Fruit fly (Drosophila melanogaster) whole organism, prepupa: ENCODE data around the gene CG14826.

Source experiments
- Blimp-1 ChIP-seq: fragments of 200-800 bp; sonication (Bioruptor generic); optimal IDR thresholded peaks from 3 replicates; lab custom pipeline; 2017; ENCODE audit warnings: missing biosample characterization, missing genetic modification characterization, mild to moderate bottlenecking, moderate library complexity, missing genetic modification reagents
- CG10669 ChIP-seq: fragments of 200-800 bp; sonication (Bioruptor generic); optimal IDR thresholded peaks from 3 replicates; lab custom pipeline; 2018; ENCODE audit warnings: missing biosample characterization, mild to moderate bottlenecking, missing genetic modification characterization, moderate library complexity
- CG11294 ChIP-seq: fragments of 200-800 bp; sonication (Bioruptor generic); IDR thresholded peaks from 2 replicates; pipeline ENCODE4 v1.3.6; 2022; ENCODE audit warnings: missing biosample characterization, missing genetic modification characterization
- CG11902 ChIP-seq: fragments of 200-800 bp; sonication (Bioruptor generic); optimal IDR thresholded peaks from 3 replicates; lab custom pipeline; 2016; ENCODE audit warnings: missing biosample characterization, missing genetic modification characterization
- CG3032 ChIP-seq: fragments of 200-800 bp; optimal IDR thresholded peaks from 2 replicates; lab custom pipeline; 2019; ENCODE audit warnings: missing biosample characterization, mild to moderate bottlenecking, missing genetic modification characterization, moderate library complexity
- CG32006 ChIP-seq: fragments of 200-800 bp; sonication (Bioruptor generic); optimal IDR thresholded peaks from 3 replicates; lab custom pipeline; 2017; ENCODE audit warnings: missing biosample characterization, mild to moderate bottlenecking, missing genetic modification characterization
- CG3919 ChIP-seq: fragments of 200-800 bp; sonication (Bioruptor generic); optimal IDR thresholded peaks from 3 replicates; lab custom pipeline; 2016; ENCODE audit warnings: missing biosample characterization, missing genetic modification characterization
- CG6163 ChIP-seq: fragments of 200-800 bp; sonication (Bioruptor generic); IDR thresholded peaks from 3 replicates; pipeline ENCODE4 v1.3.6; 2022; ENCODE audit warnings: missing biosample characterization, missing genetic modification characterization
- CG6854 ChIP-seq: fragments of 200-800 bp; sonication (Bioruptor generic); optimal IDR thresholded peaks from 2 replicates; lab custom pipeline; 2017; ENCODE audit warnings: missing biosample characterization, mild to moderate bottlenecking, missing genetic modification characterization
- CG7368 ChIP-seq: fragments of 200-800 bp; sonication (Bioruptor generic); optimal IDR thresholded peaks from 3 replicates; lab custom pipeline; 2016; ENCODE audit warnings: missing biosample characterization, missing genetic modification characterization
- CG8119 ChIP-seq: fragments of 200-800 bp; sonication (Bioruptor generic); IDR thresholded peaks from 3 replicates; pipeline ENCODE4 v1.3.6; 2022; ENCODE audit warnings: missing biosample characterization, missing genetic modification characterization
- CG8319 ChIP-seq: fragments of 200-800 bp; sonication (Bioruptor generic); optimal IDR thresholded peaks from 3 replicates; lab custom pipeline; 2016; ENCODE audit warnings: missing biosample characterization, missing genetic modification characterization
- CG9139 ChIP-seq: fragments of 200-800 bp; sonication (Bioruptor generic); optimal IDR thresholded peaks from 3 replicates; lab custom pipeline; 2017; ENCODE audit warnings: missing biosample characterization, mild to moderate bottlenecking, missing genetic modification characterization
- Eip75B ChIP-seq: fragments of 200-800 bp; sonication (Bioruptor generic); optimal IDR thresholded peaks from 3 replicates; lab custom pipeline; 2016; ENCODE audit warnings: missing biosample characterization, missing genetic modification characterization
- Eip78C ChIP-seq: fragments of 200-800 bp; sonication (Bioruptor generic); peaks from one replicate; lab custom pipeline; 2016; ENCODE audit warnings: missing biosample characterization, missing genetic modification characterization
- Ets21C ChIP-seq: fragments of 200-800 bp; sonication (Bioruptor generic); optimal IDR thresholded peaks from 3 replicates; lab custom pipeline; 2016; ENCODE audit warnings: missing biosample characterization, missing genetic modification characterization
- Ets96B ChIP-seq: fragments of 200-800 bp; optimal IDR thresholded peaks from 2 replicates; lab custom pipeline; 2019; ENCODE audit warnings: missing biosample characterization, mild to moderate bottlenecking, missing genetic modification characterization, moderate library complexity
- Hr38 ChIP-seq: sonication (Bioruptor generic); optimal IDR thresholded peaks from 2 replicates; lab custom pipeline; 2016; ENCODE audit warnings: missing biosample characterization, missing genetic modification characterization
- Lpt ChIP-seq: fragments of 200-800 bp; sonication (Bioruptor generic); optimal IDR thresholded peaks from 3 replicates; lab custom pipeline; 2016; ENCODE audit warnings: missing biosample characterization, missing genetic modification characterization
- OdsH ChIP-seq: fragments of 200-800 bp; sonication (Bioruptor generic); optimal IDR thresholded peaks from 3 replicates; lab custom pipeline; 2016; ENCODE audit warnings: missing biosample characterization, missing genetic modification characterization
- Smox ChIP-seq: fragments of 200-800 bp; sonication (Bioruptor generic); optimal IDR thresholded peaks from 3 replicates; lab custom pipeline; 2016; ENCODE audit warnings: missing biosample characterization, missing genetic modification characterization
- Sox102F ChIP-seq: fragments of 200-800 bp; sonication (Bioruptor generic); optimal IDR thresholded peaks from 2 replicates; lab custom pipeline; 2016; ENCODE audit warnings: missing biosample characterization, mild to moderate bottlenecking, missing genetic modification characterization
- Sox14 ChIP-seq: fragments of 200-800 bp; sonication (Bioruptor generic); optimal IDR thresholded peaks from 3 replicates; lab custom pipeline; 2016; ENCODE audit warnings: missing biosample characterization, missing genetic modification characterization
- Sox15 ChIP-seq: fragments of 200-800 bp; sonication (Bioruptor generic); optimal IDR thresholded peaks from 3 replicates; lab custom pipeline; 2016; ENCODE audit warnings: missing biosample characterization, missing genetic modification characterization
- acj6 ChIP-seq: fragments of 200-800 bp; sonication (Bioruptor generic); optimal IDR thresholded peaks from 3 replicates; lab custom pipeline; 2016; ENCODE audit warnings: missing biosample characterization, missing genetic modification characterization
- cyc ChIP-seq: fragments of 200-800 bp; sonication (Bioruptor generic); optimal IDR thresholded peaks from 3 replicates; lab custom pipeline; 2016; ENCODE audit warnings: missing biosample characterization, missing genetic modification characterization
- eg ChIP-seq: fragments of 200-800 bp; sonication (Bioruptor generic); IDR thresholded peaks from 3 replicates; pipeline ENCODE4 v1.3.6; 2022; ENCODE audit warnings: missing biosample characterization, missing genetic modification characterization
- fd59A ChIP-seq: fragments of 200-800 bp; sonication (Bioruptor generic); optimal IDR thresholded peaks from 2 replicates; lab custom pipeline; 2017; ENCODE audit warnings: missing biosample characterization, mild to moderate bottlenecking, missing genetic modification characterization, missing genetic modification reagents
- fd85E ChIP-seq: fragments of 200-800 bp; sonication (Bioruptor generic); optimal IDR thresholded peaks from 3 replicates; lab custom pipeline; 2016; ENCODE audit warnings: missing biosample characterization, missing genetic modification characterization
- fkh ChIP-seq: fragments of 200-800 bp; sonication (Bioruptor generic); optimal IDR thresholded peaks from 3 replicates; lab custom pipeline; 2017; ENCODE audit warnings: missing biosample characterization, mild to moderate bottlenecking, missing genetic modification characterization, moderate library complexity
- lz ChIP-seq: fragments of 200-800 bp; sonication (Bioruptor generic); optimal IDR thresholded peaks from 3 replicates; lab custom pipeline; 2016; ENCODE audit warnings: missing biosample characterization, missing genetic modification characterization
- pdm3 ChIP-seq: fragments of 200-800 bp; sonication (Bioruptor generic); optimal IDR thresholded peaks from 3 replicates; lab custom pipeline; 2016; ENCODE audit warnings: missing biosample characterization, missing genetic modification characterization
- ss ChIP-seq, 2 experiments: fragments of 200-800 bp; sonication (Bioruptor generic); optimal IDR thresholded peaks; 2 replicates in 1 of 2; 3 replicates in 1 of 2; lab custom pipeline; 2017 to 2018; ENCODE audit warnings: mild to moderate bottlenecking in 2 of 2, missing biosample characterization in 2 of 2, missing genetic modification characterization in 2 of 2, moderate library complexity in 1 of 2
- svp ChIP-seq: fragments of 200-800 bp; sonication (Bioruptor generic); peaks from one replicate; lab custom pipeline; 2016; ENCODE audit warnings: missing biosample characterization, missing genetic modification characterization
- topi ChIP-seq: fragments of 200-800 bp; sonication (Bioruptor generic); optimal IDR thresholded peaks from 3 replicates; lab custom pipeline; 2016; ENCODE audit warnings: missing biosample characterization, missing genetic modification characterization
- vri ChIP-seq: fragments of 200-800 bp; sonication (Bioruptor generic); optimal IDR thresholded peaks from 3 replicates; lab custom pipeline; 2016; ENCODE audit warnings: missing biosample characterization, mild to moderate bottlenecking, missing genetic modification characterization

Gene CG14826

DNA sequence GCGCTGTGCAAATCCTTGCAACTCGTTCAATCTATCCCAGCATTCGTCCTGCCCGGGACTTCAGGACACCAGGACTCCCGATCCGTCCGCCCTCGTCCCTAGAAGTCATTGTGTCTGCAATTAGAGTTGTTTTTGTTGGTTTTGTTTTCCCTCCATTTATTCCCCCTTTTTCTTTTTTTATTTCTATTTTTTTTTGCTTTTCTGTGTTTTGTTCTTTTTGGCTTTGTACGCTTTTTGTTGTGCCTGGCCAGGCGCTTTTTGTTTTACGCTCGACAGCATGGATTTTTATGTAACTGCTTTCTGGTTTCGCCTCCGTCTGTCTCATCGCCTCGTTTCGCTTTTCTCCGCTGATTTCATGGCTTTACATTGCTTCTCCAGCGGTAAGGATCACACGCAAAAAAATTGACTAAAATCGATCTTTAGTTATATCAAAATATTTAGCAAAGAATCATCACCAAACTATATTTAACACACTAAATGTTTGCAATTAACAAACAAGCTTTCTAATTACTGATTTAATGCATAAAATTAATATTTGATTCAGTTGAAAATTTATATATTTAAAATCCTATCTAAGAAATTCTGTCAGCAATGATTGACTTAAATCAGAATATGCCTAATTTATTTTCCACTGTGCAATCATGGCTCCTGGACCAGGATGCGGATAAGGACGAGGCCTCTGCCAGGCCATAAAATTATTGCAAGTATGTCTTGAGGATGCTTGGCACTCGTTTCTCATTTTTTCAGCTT is 49.4 kb upstream of the CG14826 start (continued):
- no peak for TF ChIP-seq fd85E (GFP tag; lab: Kevin White, UChicago)
- TF ChIP-seq CG7368 (GFP tag; lab: Kevin White, UChicago) = no peak
- TF ChIP-seq topi = peak; percentile 18
- no peak for TF ChIP-seq CG11902
- peak; percentile 44 for TF ChIP-seq CG3032 (tag; lab: Kevin White, UChicago)
- no peak for TF ChIP-seq CG11294 (GFP tag; lab: Robert Waterston, UW)
- TF ChIP-seq Sox102F (GFP tag; lab: Kevin White, UChicago) = no peak
- peak; percentile 13 for TF ChIP-seq CG10669 (GFP tag; lab: Kevin White, UChicago)
- TF ChIP-seq Eip75B (GFP tag; lab: Kevin White, UChicago) = no peak
- TF ChIP-seq CG3919 (GFP tag; lab: Kevin White, UChicago) = peak; percentile 16
- TF ChIP-seq Blimp-1 = no peak

DNA sequence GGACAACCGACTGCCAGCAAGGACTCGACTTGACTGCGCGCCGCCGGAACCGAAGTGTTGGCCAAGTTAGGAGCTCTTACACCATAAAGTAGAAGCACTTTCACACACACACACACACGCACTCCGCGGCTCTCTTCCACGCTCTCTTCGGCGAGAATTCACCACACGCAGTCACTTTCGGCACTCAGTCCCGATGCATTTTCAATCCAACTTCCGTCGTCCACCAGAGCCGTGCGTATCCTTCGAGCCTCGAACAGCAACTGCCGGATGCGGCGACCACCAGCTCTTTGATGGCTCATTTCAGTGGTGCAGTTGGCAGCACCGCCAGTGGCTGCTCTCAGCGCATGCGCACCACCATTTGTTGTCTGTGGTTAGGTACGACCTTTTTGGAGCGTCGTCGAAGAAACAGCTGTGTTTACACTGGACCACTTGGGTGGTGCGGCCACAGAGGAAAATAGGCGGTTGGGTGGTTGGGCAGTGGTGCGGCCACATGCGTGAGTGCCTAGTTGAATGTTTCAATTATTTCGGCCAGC is 44.6 kb upstream of the CG14826 start, which contains the start of gene Dscam2:
Gene Dscam2 (minus strand): TSS at position 264 of the 533 bp plus-strand sequence.
- TF ChIP-seq vri (GFP tag; lab: Kevin White, UChicago) = no peak
- TF ChIP-seq lz = no peak
- TF ChIP-seq svp = peak; percentile 34
- 0 out of 3 replicates have a peak, but pooled peaks have one; percentile 9 for TF ChIP-seq eg (GFP tag; lab: Robert Waterston, UW)

DNA sequence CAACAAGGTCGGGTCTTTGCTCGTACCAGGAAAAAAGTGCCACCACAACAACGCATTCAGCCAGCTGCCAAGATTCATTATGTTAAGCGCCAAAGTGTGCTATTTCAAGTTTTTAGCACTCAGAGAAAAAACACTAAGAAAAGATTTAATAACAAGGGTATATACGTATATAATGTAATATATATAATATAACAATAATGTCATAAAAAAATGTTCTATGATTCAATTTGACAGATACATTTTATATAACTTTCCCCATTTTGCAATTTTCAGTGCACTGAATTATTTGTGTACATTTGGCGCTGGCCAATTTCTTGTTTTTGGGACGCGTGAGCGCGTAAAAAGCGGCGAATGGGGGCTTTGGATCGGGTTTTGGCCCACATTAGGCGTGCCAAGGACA is 43.8 kb upstream of the CG14826 start:
- TF ChIP-seq CG8119 (no peak), eg (GFP tag; lab: Robert Waterston, UW) (peak; percentile 63; the same call in 2 of the 3 replicates), Smox (no peak)

DNA sequence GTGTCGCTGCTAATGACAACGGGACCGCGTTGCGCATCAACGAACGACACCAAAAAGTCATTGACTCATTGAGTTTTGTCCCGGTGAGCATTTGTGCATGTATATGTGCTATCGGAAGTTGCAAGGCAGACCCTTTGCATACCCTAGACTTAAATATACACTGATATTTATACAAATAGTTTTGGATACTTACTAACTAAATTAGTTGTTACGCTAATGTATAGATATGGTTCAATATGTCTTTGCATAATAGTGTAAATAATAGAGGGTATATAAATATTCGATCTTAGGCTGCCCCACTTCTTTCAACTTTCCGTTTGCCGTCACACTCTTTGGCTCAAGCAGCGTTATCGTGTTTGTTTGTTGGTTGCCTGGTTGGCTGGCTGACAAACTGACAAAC is 43.1 kb upstream of the CG14826 start:
- TF ChIP-seq Hr38 (GFP tag; lab: Kevin White, UChicago) (no peak), fd59A (no peak), CG3032 (tag; lab: Kevin White, UChicago) (peak; percentile 3), Ets21C (GFP tag; lab: Kevin White, UChicago) (no peak), Sox15 (no peak), cyc (no peak), acj6 (GFP tag; lab: Kevin White, UChicago) (no peak), svp (peak; percentile 62), Sox14 (GFP tag; lab: Kevin White, UChicago) (no peak), CG32006 (GFP tag; lab: Kevin White, UChicago) (peak; percentile 9), Sox102F (GFP tag; lab: Kevin White, UChicago) (no peak), CG6163 (no peak), CG11294 (GFP tag; lab: Robert Waterston, UW) (no peak), Lpt (GFP tag; lab: Kevin White, UChicago) (no peak), Blimp-1 (no peak), CG6854 (GFP tag; lab: Kevin White, UChicago) (no peak), CG8319 (GFP tag; lab: Kevin White, UChicago) (no peak), ss (GFP tag; optimal IDR thresholded peaks at IDR 0.05; lab: Kevin White, UChicago) (no peak), CG9139 (no peak), fd85E (GFP tag; lab: Kevin White, UChicago) (no peak), fkh (GFP tag; lab: Kevin White, UChicago) (no peak), Ets96B (tag; lab: Kevin White, UChicago) (peak; percentile 10), OdsH (no peak), Eip75B (GFP tag; lab: Kevin White, UChicago) (no peak), Eip78C (GFP tag; lab: Kevin White, UChicago) (peak; percentile 5), pdm3 (GFP tag; lab: Kevin White, UChicago) (no peak), eg (GFP tag; lab: Robert Waterston, UW) (0 out of 3 replicates have a peak, but pooled peaks have one; percentile 43), topi (no peak)
